Worm (Caenorhabditis elegans) whole organism, L4 larva: ENCODE data around the gene C06H5.14.

ENCODE experiments used
- D1046.2 ChIP-seq: fragments of 200-800 bp; sonication (Bioruptor generic); IDR thresholded peaks from 2 replicates; pipeline ENCODE4 v1.3.6; 2022; ENCODE audit warnings: missing genetic modification characterization, missing compliant biosample characterization
- F10B5.3 ChIP-seq: sonication (generic microtip); optimal IDR thresholded peaks from 2 replicates; lab custom pipeline; 2016; ENCODE audit warnings: mild to moderate bottlenecking, missing genetic modification characterization, missing compliant biosample characterization
- F49E8.2 ChIP-seq: sonication (generic microtip); optimal IDR thresholded peaks from 2 replicates; lab custom pipeline; 2016; ENCODE audit warnings: missing compliant biosample characterization, mild to moderate bottlenecking, missing genetic modification characterization, borderline replicate concordance
- R02D3.7 ChIP-seq: fragments of 150-350 bp; sonication (generic microtip); optimal IDR thresholded peaks from 3 replicates; lab custom pipeline; 2014; ENCODE audit warnings: missing biosample characterization, missing genetic modification characterization
- T20F7.1 ChIP-seq: fragments of 200-800 bp; sonication (Bioruptor generic); optimal IDR thresholded peaks from 2 replicates; lab custom pipeline; 2018; ENCODE audit warnings: mild to moderate bottlenecking, missing genetic modification characterization, missing compliant biosample characterization
- Y75B8A.6 ChIP-seq: fragments of 200-800 bp; sonication (Bioruptor generic); IDR thresholded peaks from 2 replicates; pipeline ENCODE4 v1.3.6; 2022; ENCODE audit warnings: missing genetic modification reagents, missing genetic modification characterization, missing compliant biosample characterization
- ZK337.2 ChIP-seq: fragments of 200-800 bp; sonication (Bioruptor generic); IDR thresholded peaks from 2 replicates; pipeline ENCODE4 v1.3.6; 2022; ENCODE audit warnings: missing genetic modification reagents, missing genetic modification characterization, missing compliant biosample characterization
- aha-1 ChIP-seq: fragments of 150-350 bp; peaks from one replicate; lab custom pipeline; 2014; ENCODE audit warnings: missing biosample characterization, missing genetic modification characterization
- ama-1 ChIP-seq: fragments of 150-350 bp; optimal IDR thresholded peaks from 2 replicates; lab custom pipeline; 2014; ENCODE audit warnings: inconsistent platforms, mixed read lengths
- ceh-28 ChIP-seq: fragments of 150-350 bp; optimal IDR thresholded peaks from 2 replicates; lab custom pipeline; 2014; ENCODE audit warnings: missing biosample characterization, missing genetic modification reagents, missing genetic modification characterization
- ceh-32 ChIP-seq: sonication (generic microtip); optimal IDR thresholded peaks from 2 replicates; lab custom pipeline; 2016; ENCODE audit warnings: mild to moderate bottlenecking, missing genetic modification characterization, missing compliant biosample characterization; ENCODE audit not compliant: poor library complexity
- ceh-82 ChIP-seq: sonication (generic microtip); optimal IDR thresholded peaks from 2 replicates; lab custom pipeline; 2017; ENCODE audit warnings: missing biosample characterization, missing genetic modification characterization
- daf-19 ChIP-seq: fragments of 200-800 bp; sonication (Bioruptor generic); conservative IDR thresholded peaks from 2 replicates; pipeline ENCODE4 v1.3.6; 2022; ENCODE audit warnings: missing genetic modification characterization, missing compliant biosample characterization
- dmd-8 ChIP-seq: fragments of 200-800 bp; sonication (Bioruptor generic); IDR thresholded peaks from 2 replicates; pipeline ENCODE4 v1.3.6; 2022; ENCODE audit warnings: missing genetic modification characterization, missing compliant biosample characterization
- dmd-9 ChIP-seq: fragments of 200-800 bp; sonication (Bioruptor generic); IDR thresholded peaks from 2 replicates; pipeline ENCODE4 v1.3.6; 2022; ENCODE audit warnings: missing genetic modification reagents, missing genetic modification characterization, missing compliant biosample characterization
- dve-1 ChIP-seq: sonication (generic microtip); optimal IDR thresholded peaks from 2 replicates; lab custom pipeline; 2017; ENCODE audit warnings: antibody characterized with exemption, mild to moderate bottlenecking, missing genetic modification characterization, missing compliant biosample characterization; ENCODE audit not compliant: insufficient read depth
- hif-1 ChIP-seq, 2 experiments: sonication (generic microtip); optimal IDR thresholded peaks; 2 replicates each; lab custom pipeline; 2016 to 2017; ENCODE audit warnings: missing compliant biosample characterization in 2 of 2, missing genetic modification characterization in 2 of 2, missing genetic modification reagents in 2 of 2, missing genotype in 2 of 2, mild to moderate bottlenecking in 1 of 2
- hlh-30 ChIP-seq: sonication (generic microtip); optimal IDR thresholded peaks from 2 replicates; lab custom pipeline; 2017; ENCODE audit warnings: antibody characterized with exemption, mild to moderate bottlenecking, missing genetic modification characterization, missing compliant biosample characterization; ENCODE audit not compliant: insufficient read depth
- hmg-1.1 ChIP-seq: fragments of 200-800 bp; sonication (Bioruptor generic); IDR thresholded peaks from 2 replicates; pipeline ENCODE4 v1.3.6; 2022; ENCODE audit warnings: missing genetic modification reagents, missing genetic modification characterization, missing compliant biosample characterization
- jun-1 ChIP-seq: fragments of 150-350 bp; optimal IDR thresholded peaks from 2 replicates; lab custom pipeline; 2014; ENCODE audit warnings: missing biosample characterization, missing genetic modification reagents, missing genetic modification characterization
- lin-13 ChIP-seq: fragments of 150-350 bp; optimal IDR thresholded peaks from 2 replicates; lab custom pipeline; 2014; ENCODE audit warnings: missing biosample characterization, missing genetic modification reagents, missing genetic modification characterization
- lin-39 ChIP-seq: fragments of 150-350 bp; optimal IDR thresholded peaks from 2 replicates; lab custom pipeline; 2014; ENCODE audit warnings: missing biosample characterization, missing genetic modification reagents, missing genetic modification characterization
- madf-5 ChIP-seq, 2 experiments: fragments of 200-800 bp; sonication (Bioruptor generic); IDR thresholded peaks; 2 replicates each; pipeline ENCODE4 v1.3.6; 2022; ENCODE audit warnings: missing compliant biosample characterization in 2 of 2, missing genetic modification characterization in 2 of 2
- madf-9 ChIP-seq: fragments of 200-800 bp; sonication (Bioruptor generic); conservative IDR thresholded peaks from 2 replicates; pipeline ENCODE4 v1.3.6; 2022; ENCODE audit warnings: missing genetic modification reagents, missing genetic modification characterization, missing compliant biosample characterization
- mdl-1 ChIP-seq, 2 experiments: fragments of 150-350 bp in 1 of 2; sonication (generic microtip) in 1 of 2; optimal IDR thresholded peaks; 2 replicates each; lab custom pipeline; 2014 to 2017; ENCODE audit warnings: missing biosample characterization in 2 of 2, missing genetic modification characterization in 2 of 2
- mep-1 ChIP-seq: fragments of 150-350 bp; sonication (generic microtip); optimal IDR thresholded peaks from 3 replicates; lab custom pipeline; 2014; ENCODE audit warnings: missing biosample characterization, missing genetic modification characterization
- mes-2 ChIP-seq: sonication (generic microtip); optimal IDR thresholded peaks from 2 replicates; lab custom pipeline; 2016; ENCODE audit warnings: missing genotype, mild to moderate bottlenecking, missing genetic modification characterization, missing compliant biosample characterization; ENCODE audit not compliant: poor library complexity, severe bottlenecking
- mxl-2 ChIP-seq: fragments of 200-800 bp; sonication (Bioruptor generic); conservative IDR thresholded peaks from 2 replicates; pipeline ENCODE4 v1.3.6; 2022; ENCODE audit warnings: missing genetic modification reagents, missing genetic modification characterization, missing compliant biosample characterization
- nhr-11 ChIP-seq: fragments of 150-350 bp; optimal IDR thresholded peaks from 2 replicates; lab custom pipeline; 2014; ENCODE audit warnings: missing biosample characterization, missing genetic modification characterization
- nhr-111 ChIP-seq: fragments of 200-800 bp; sonication (Bioruptor generic); optimal IDR thresholded peaks from 2 replicates; lab custom pipeline; 2018; ENCODE audit warnings: mild to moderate bottlenecking, missing genetic modification characterization, missing compliant biosample characterization
- nhr-237 ChIP-seq: sonication (generic microtip); optimal IDR thresholded peaks from 2 replicates; lab custom pipeline; 2017; ENCODE audit warnings: missing biosample characterization, missing genetic modification characterization
- nhr-25 ChIP-seq: sonication (generic microtip); optimal IDR thresholded peaks from 2 replicates; lab custom pipeline; 2017; ENCODE audit warnings: missing genetic modification characterization, mild to moderate bottlenecking, missing compliant biosample characterization, antibody characterized with exemption, moderate library complexity, borderline replicate concordance; ENCODE audit not compliant: insufficient read depth
- nhr-41 ChIP-seq: fragments of 200-800 bp; sonication (Bioruptor generic); IDR thresholded peaks from 2 replicates; pipeline ENCODE4 v1.3.6; 2022; ENCODE audit warnings: missing genetic modification reagents, missing genetic modification characterization, missing compliant biosample characterization
- nhr-42 ChIP-seq: fragments of 200-800 bp; sonication (Bioruptor generic); IDR thresholded peaks from 2 replicates; pipeline ENCODE4 v1.3.6; 2022; ENCODE audit warnings: missing genetic modification characterization, missing compliant biosample characterization
- nhr-6 ChIP-seq: fragments of 150-350 bp; optimal IDR thresholded peaks from 2 replicates; lab custom pipeline; 2014; ENCODE audit warnings: missing biosample characterization, missing genetic modification characterization
- nhr-76 ChIP-seq: fragments of 150-350 bp; optimal IDR thresholded peaks from 2 replicates; lab custom pipeline; 2014; ENCODE audit warnings: missing biosample characterization, missing genetic modification characterization
- nhr-77 ChIP-seq: fragments of 150-350 bp; optimal IDR thresholded peaks from 2 replicates; lab custom pipeline; 2014; ENCODE audit warnings: missing biosample characterization, missing genetic modification characterization
- pha-4 ChIP-seq, 2 experiments: fragments of 150-350 bp in 1 of 2; fragments of 200-800 bp in 1 of 2; sonication (Bioruptor generic) in 1 of 2; IDR thresholded peaks in 1 of 2; optimal IDR thresholded peaks in 1 of 2; 2 replicates each; pipeline versions ENCODE4 v1.3.6 to Lab custom; 2014 to 2022; ENCODE audit warnings: missing genetic modification characterization in 2 of 2, missing genetic modification reagents in 2 of 2, missing biosample characterization in 1 of 2, missing compliant biosample characterization in 1 of 2
- pqm-1 ChIP-seq: sonication (generic microtip); optimal IDR thresholded peaks from 2 replicates; lab custom pipeline; 2017; ENCODE audit warnings: missing biosample characterization, missing genetic modification characterization
- saeg-2 ChIP-seq: fragments of 200-800 bp; sonication (Bioruptor generic); IDR thresholded peaks from 2 replicates; pipeline ENCODE4 v1.3.6; 2022; ENCODE audit warnings: missing genetic modification reagents, missing genetic modification characterization, missing compliant biosample characterization
- sdz-12 ChIP-seq: fragments of 200-800 bp; sonication (Bioruptor generic); optimal IDR thresholded peaks from 2 replicates; lab custom pipeline; 2018; ENCODE audit warnings: mild to moderate bottlenecking, missing genetic modification characterization, missing compliant biosample characterization
- set-16 ChIP-seq: fragments of 200-800 bp; sonication (Bioruptor generic); IDR thresholded peaks from 2 replicates; pipeline ENCODE4 v1.3.6; 2022; ENCODE audit warnings: missing genetic modification reagents, missing genetic modification characterization, missing compliant biosample characterization
- skn-1 ChIP-seq: fragments of 150-350 bp; optimal IDR thresholded peaks from 2 replicates; lab custom pipeline; 2014; ENCODE audit warnings: missing biosample characterization, missing genetic modification characterization
- tag-97 ChIP-seq: fragments of 200-800 bp; sonication (Bioruptor generic); IDR thresholded peaks from 2 replicates; pipeline ENCODE4 v1.3.6; 2022; ENCODE audit warnings: missing genetic modification characterization, missing compliant biosample characterization
- unc-39 ChIP-seq: sonication (generic microtip); optimal IDR thresholded peaks from 2 replicates; lab custom pipeline; 2017; ENCODE audit warnings: missing biosample characterization, missing genetic modification characterization
- vab-7 ChIP-seq: fragments of 200-800 bp; sonication (Bioruptor generic); IDR thresholded peaks from 2 replicates; pipeline ENCODE4 v1.3.6; 2022; ENCODE audit warnings: missing genetic modification reagents, missing genetic modification characterization, missing compliant biosample characterization
- zfp-3 ChIP-seq: fragments of 200-800 bp; sonication (Bioruptor generic); conservative IDR thresholded peaks from 2 replicates; pipeline ENCODE4 v1.3.6; 2022; ENCODE audit warnings: missing genetic modification reagents, missing genetic modification characterization, missing compliant biosample characterization
- zip-11 ChIP-seq: fragments of 200-800 bp; sonication (Bioruptor generic); IDR thresholded peaks from 2 replicates; pipeline ENCODE4 v1.3.6; 2022; ENCODE audit warnings: missing genetic modification characterization, missing compliant biosample characterization
- zip-2 ChIP-seq: fragments of 150-350 bp; optimal IDR thresholded peaks from 2 replicates; lab custom pipeline; 2014; ENCODE audit warnings: missing biosample characterization, missing genetic modification characterization
- ztf-11 ChIP-seq: fragments of 150-350 bp; optimal IDR thresholded peaks from 2 replicates; lab custom pipeline; 2014; ENCODE audit warnings: missing biosample characterization, missing genetic modification characterization
- ztf-7 ChIP-seq: fragments of 150-350 bp; optimal IDR thresholded peaks from 2 replicates; lab custom pipeline; 2014; ENCODE audit warnings: missing biosample characterization, missing genetic modification characterization

The C06H5.14 gene

ce11 chrV:17857901-17858300 is 46.0 kb upstream of the C06H5.14 start (continued):
- TF ChIP-seq lin-13 (GFP tag; lab: Kevin White, UChicago) (peak; percentile 53), mes-2 (tag; lab: Kevin White, UChicago) (peak; percentile 75), ama-1 (no peak), R02D3.7 (tag; lab: Kevin White, UChicago) (no peak), lin-39 (tag; lab: Kevin White, UChicago) (no peak), zip-2 (tag; lab: Kevin White, UChicago) (no peak), aha-1 (tag; lab: Kevin White, UChicago) (no peak), dmd-8 (no peak), nhr-25 (tag; lab: Kevin White, UChicago) (peak; percentile 39), dve-1 (tag; lab: Kevin White, UChicago) (peak; percentile 89), madf-5 (GFP tag; IDR thresholded peaks at IDR 0.05; lab: Robert Waterston, UW) (no peak), mdl-1 (tag; optimal IDR thresholded peaks at IDR 0.05; lab: Kevin White, UChicago) (peak; percentile 79 to 88), sdz-12 (GFP tag; lab: Kevin White, UChicago) (no peak), pha-4 (GFP tag; IDR thresholded peaks at IDR 0.05; lab: Robert Waterston, UW) (peak; percentile 45), pha-4 (tag; optimal IDR thresholded peaks at IDR 0.05; lab: Kevin White, UChicago) (no peak), nhr-77 (peak; percentile 42), jun-1 (tag; lab: Kevin White, UChicago) (peak; percentile 42), nhr-11 (peak; percentile 88), D1046.2 (GFP tag; lab: Robert Waterston, UW) (no peak), hlh-30 (tag; lab: Kevin White, UChicago) (peak; percentile 96), zfp-3 (GFP tag; lab: Robert Waterston, UW) (no peak), mep-1 (peak; percentile 89), hmg-1.1 (peak; percentile 97), vab-7 (no peak), unc-39 (tag; lab: Kevin White, UChicago) (no peak), ceh-32 (no peak), T20F7.1 (GFP tag; lab: Kevin White, UChicago) (no peak), F10B5.3 (no peak), F49E8.2 (tag; lab: Kevin White, UChicago) (no peak), ZK337.2 (GFP tag; lab: Robert Waterston, UW) (no peak), nhr-76 (tag; lab: Kevin White, UChicago) (no peak), ceh-82 (no peak), ztf-11 (tag; lab: Kevin White, UChicago) (no peak), nhr-42 (GFP tag; lab: Robert Waterston, UW) (0 out of 2 replicates have a peak, but pooled peaks have one; percentile 40), nhr-6 (tag; lab: Kevin White, UChicago) (peak; percentile 22), hif-1 (tag; optimal IDR thresholded peaks at IDR 0.05; lab: Kevin White, UChicago) (peak; percentile 49 to 93), dmd-9 (GFP tag; lab: Robert Waterston, UW) (0 out of 2 replicates have a peak, but pooled peaks have one; percentile 47), daf-19 (no peak), set-16 (GFP tag; lab: Robert Waterston, UW) (peak; percentile 77), Y75B8A.6 (no peak), pqm-1 (tag; lab: Kevin White, UChicago) (peak; percentile 15), ztf-7 (tag; lab: Kevin White, UChicago) (peak; percentile 52), madf-9 (GFP tag; lab: Robert Waterston, UW) (no peak), tag-97 (GFP tag; lab: Robert Waterston, UW) (no peak), saeg-2 (GFP tag; lab: Robert Waterston, UW) (no peak), zip-11 (no peak), nhr-111 (GFP tag; lab: Kevin White, UChicago) (no peak), ceh-28 (tag; lab: Kevin White, UChicago) (no peak), skn-1 (tag; lab: Kevin White, UChicago) (no peak), nhr-237 (tag; lab: Kevin White, UChicago) (no peak), nhr-41 (GFP tag; lab: Robert Waterston, UW) (no peak), mxl-2 (GFP tag; lab: Robert Waterston, UW) (no peak)
